Worm (Caenorhabditis elegans) whole organism, L4/young adult: ENCODE measurements around the gene gck-1.

ENCODE experiments used
- W03F9.2 ChIP-seq: fragments of 150-350 bp; optimal IDR thresholded peaks from 2 replicates; lab custom pipeline; 2014; ENCODE audit warnings: missing biosample characterization, missing genetic modification characterization
- dao-5 ChIP-seq: sonication (generic microtip); optimal IDR thresholded peaks from 2 replicates; lab custom pipeline; 2016; ENCODE audit warnings: missing genotype, missing genetic modification characterization, moderate library complexity, missing compliant biosample characterization
- him-1 ChIP-seq: sonication (generic microtip); optimal IDR thresholded peaks from 2 replicates; lab custom pipeline; 2016; ENCODE audit warnings: missing genotype, missing genetic modification reagents, missing genetic modification characterization, missing compliant biosample characterization

- no peak for TF ChIP-seq him-1 (tag; lab: Kevin White, UChicago)
- no peak for TF ChIP-seq W03F9.2 (tag; lab: Kevin White, UChicago)
- no peak for TF ChIP-seq dao-5 (tag; lab: Kevin White, UChicago)
Measured at ce11 chrV:8994801-8995200, 47.2 kb downstream of the gck-1 start, which contains the start of gene F59E11.5.
